Fruit fly (Drosophila melanogaster) Kc167 (cell line): Measurements from ENCODE around the gene CG13855.

Experiments used
- Myc ChIP-seq: fragments of >200 bp; optimal IDR thresholded peaks from 2 replicates; lab custom pipeline; 2017; ENCODE audit warnings: missing external identifiers
- h ChIP-seq: fragments of >200 bp; optimal IDR thresholded peaks from 3 replicates; lab custom pipeline; 2018; ENCODE audit warnings: missing external identifiers
- insv ChIP-seq: fragments of >200 bp; optimal IDR thresholded peaks from 3 replicates; lab custom pipeline; 2018; ENCODE audit warnings: missing external identifiers
- psq ChIP-seq: fragments of >200 bp; optimal IDR thresholded peaks from 2 replicates; lab custom pipeline; 2017; ENCODE audit warnings: missing external identifiers
- ttk ChIP-seq: sonication (Bioruptor generic); optimal IDR thresholded peaks from 2 replicates; lab custom pipeline; 2017; ENCODE audit warnings: missing external identifiers

- TF ChIP-seq ttk (lab: Kevin White, UChicago), result no peak
- TF ChIP-seq psq, result no peak
- TF ChIP-seq Myc (lab: Kevin White, UChicago), result no peak
- TF ChIP-seq insv (lab: Kevin White, UChicago), result no peak
- TF ChIP-seq h, result no peak
Observed at dm6 chr3R:22375674-22376073, 30.1 kb upstream of the CG13855 start, which contains the start of gene CG18596.
